Fruit fly (Drosophila melanogaster) whole organism, embryonic: ENCODE measurements around the gene NFAT.

Source experiments
- Atf3 ChIP-seq: fragments of 200-800 bp; sonication (Bioruptor generic); optimal IDR thresholded peaks from 3 replicates; lab custom pipeline; 2016; ENCODE audit warnings: missing biosample characterization, missing genetic modification characterization
- Bdp1 ChIP-seq: fragments of 200-800 bp; sonication (Bioruptor generic); optimal IDR thresholded peaks from 3 replicates; lab custom pipeline; 2016; ENCODE audit warnings: missing biosample characterization, missing genetic modification characterization
- Bteb2 ChIP-seq: fragments of 200-800 bp; sonication (Bioruptor generic); optimal IDR thresholded peaks from 2 replicates; lab custom pipeline; 2016; ENCODE audit warnings: missing biosample characterization, missing genetic modification characterization
- CG11695 ChIP-seq: fragments of 200-800 bp; sonication (Bioruptor generic); IDR thresholded peaks from 3 replicates; pipeline ENCODE4 v1.3.6; 2022; ENCODE audit warnings: missing biosample characterization, missing genetic modification characterization
- CG12744 ChIP-seq: fragments of 200-800 bp; sonication (Bioruptor generic); optimal IDR thresholded peaks from 2 replicates; lab custom pipeline; 2016; ENCODE audit warnings: missing biosample characterization, missing genetic modification characterization
- CG13287 ChIP-seq: fragments of 200-800 bp; sonication (Bioruptor generic); IDR thresholded peaks from 2 replicates; pipeline ENCODE4 v1.3.6; 2022; ENCODE audit warnings: missing biosample characterization, missing genetic modification characterization; ENCODE audit not compliant: partially characterized antibody
- CG18476 ChIP-seq: fragments of 200-800 bp; sonication (Bioruptor generic); optimal IDR thresholded peaks from 2 replicates; lab custom pipeline; 2016; ENCODE audit warnings: missing biosample characterization, mild to moderate bottlenecking, missing genetic modification characterization
- CG2875 ChIP-seq: fragments of 200-800 bp; sonication (Bioruptor generic); optimal IDR thresholded peaks from 2 replicates; lab custom pipeline; 2017; ENCODE audit warnings: missing biosample characterization, mild to moderate bottlenecking, missing genetic modification characterization, missing genetic modification reagents
- CG2889 ChIP-seq: fragments of 200-800 bp; sonication (Bioruptor generic); IDR thresholded peaks from 3 replicates; pipeline ENCODE4 v1.3.6; 2022; ENCODE audit warnings: missing biosample characterization, missing genetic modification characterization
- CG31365 ChIP-seq: fragments of 200-800 bp; sonication (Bioruptor generic); optimal IDR thresholded peaks from 2 replicates; lab custom pipeline; 2018; ENCODE audit warnings: missing biosample characterization, mild to moderate bottlenecking, missing genetic modification characterization
- CG31441 ChIP-seq: fragments of 200-800 bp; sonication (Bioruptor generic); IDR thresholded peaks from 2 replicates; pipeline ENCODE4 v1.3.6; 2022; ENCODE audit warnings: missing biosample characterization, missing genetic modification characterization
- CG3995 ChIP-seq: fragments of 200-800 bp; sonication (Bioruptor generic); optimal IDR thresholded peaks from 3 replicates; lab custom pipeline; 2016; ENCODE audit warnings: missing biosample characterization, missing genetic modification characterization
- CG8478 ChIP-seq: fragments of >200 bp; optimal IDR thresholded peaks from 2 replicates; lab custom pipeline; 2018
- CG9215 ChIP-seq: fragments of 200-800 bp; sonication (Bioruptor generic); IDR thresholded peaks from 2 replicates; pipeline ENCODE4 v1.3.6; 2022; ENCODE audit warnings: missing biosample characterization, missing genetic modification characterization
- CG9817 ChIP-seq: fragments of 200-800 bp; sonication (Bioruptor generic); optimal IDR thresholded peaks from 2 replicates; lab custom pipeline; 2018; ENCODE audit warnings: missing biosample characterization, mild to moderate bottlenecking, missing genetic modification characterization, moderate library complexity
- Chrac-16 ChIP-seq: fragments of 200-800 bp; sonication (Bioruptor generic); optimal IDR thresholded peaks from 3 replicates; lab custom pipeline; 2016; ENCODE audit warnings: missing biosample characterization, missing genetic modification characterization
- Dad ChIP-seq: fragments of 200-800 bp; sonication (Bioruptor generic); optimal IDR thresholded peaks from 3 replicates; lab custom pipeline; 2016; ENCODE audit warnings: missing biosample characterization, missing genetic modification characterization
- ERR ChIP-seq: fragments of 200-800 bp; sonication (Bioruptor generic); optimal IDR thresholded peaks from 2 replicates; lab custom pipeline; 2016; ENCODE audit warnings: missing biosample characterization, missing genetic modification characterization
- Elba2 ChIP-seq: fragments of 200-800 bp; sonication (Bioruptor generic); optimal IDR thresholded peaks from 3 replicates; lab custom pipeline; 2016; ENCODE audit warnings: missing biosample characterization, missing genetic modification characterization
- H2.0 ChIP-seq: fragments of 200-800 bp; sonication (Bioruptor generic); IDR thresholded peaks from 2 replicates; pipeline ENCODE4 v1.3.6; 2022; ENCODE audit warnings: missing biosample characterization, missing genetic modification characterization
- HLH3B ChIP-seq: fragments of 200-800 bp; sonication (Bioruptor generic); IDR thresholded peaks from 2 replicates; pipeline ENCODE4 v1.3.6; 2022; ENCODE audit warnings: missing biosample characterization, missing genetic modification characterization
- HLH54F ChIP-seq: fragments of 200-800 bp; sonication (Bioruptor generic); optimal IDR thresholded peaks from 3 replicates; lab custom pipeline; 2016; ENCODE audit warnings: missing biosample characterization, missing genetic modification characterization
- HLHmδ ChIP-seq: fragments of 200-800 bp; sonication (Bioruptor generic); optimal IDR thresholded peaks from 2 replicates; lab custom pipeline; 2018; ENCODE audit warnings: missing biosample characterization, mild to moderate bottlenecking, missing genetic modification characterization, moderate library complexity
- MTF-1 ChIP-seq: fragments of 200-800 bp; sonication (Bioruptor generic); optimal IDR thresholded peaks from 2 replicates; lab custom pipeline; 2018; ENCODE audit warnings: missing biosample characterization, mild to moderate bottlenecking, missing genetic modification characterization, borderline replicate concordance
- NC2β ChIP-seq: fragments of 200-800 bp; sonication (Bioruptor generic); optimal IDR thresholded peaks from 2 replicates; lab custom pipeline; 2016; ENCODE audit warnings: missing biosample characterization, missing genetic modification characterization
- Pdp1 ChIP-seq, 2 experiments: fragments of 200-800 bp; sonication (Bioruptor generic); optimal IDR thresholded peaks; 3 replicates each; lab custom pipeline; 2016; ENCODE audit warnings: missing biosample characterization in 2 of 2, missing genetic modification characterization in 2 of 2, mild to moderate bottlenecking in 1 of 2, moderate library complexity in 1 of 2
- Sox102F ChIP-seq: fragments of 200-800 bp; sonication (Bioruptor generic); optimal IDR thresholded peaks from 2 replicates; lab custom pipeline; 2018; ENCODE audit warnings: missing biosample characterization, mild to moderate bottlenecking, missing genetic modification characterization, moderate library complexity
- ab ChIP-seq: fragments of 200-800 bp; sonication (Bioruptor generic); optimal IDR thresholded peaks from 2 replicates; lab custom pipeline; 2016; ENCODE audit warnings: missing biosample characterization, missing genetic modification characterization
- ac ChIP-seq: fragments of 200-800 bp; sonication (Bioruptor generic); optimal IDR thresholded peaks from 3 replicates; lab custom pipeline; 2017; ENCODE audit warnings: missing biosample characterization, mild to moderate bottlenecking, missing genetic modification characterization
- amos ChIP-seq: fragments of 200-800 bp; sonication (Bioruptor generic); IDR thresholded peaks from 2 replicates; pipeline ENCODE4 v1.3.6; 2022; ENCODE audit warnings: missing biosample characterization, missing genetic modification characterization; ENCODE audit not compliant: partially characterized antibody
- bbx ChIP-seq: fragments of 200-800 bp; sonication (Bioruptor generic); IDR thresholded peaks from 2 replicates; pipeline ENCODE4 v1.3.6; 2022; ENCODE audit warnings: missing biosample characterization, missing genetic modification characterization; ENCODE audit not compliant: partially characterized antibody
- bcd ChIP-seq: fragments of 200-800 bp; sonication (Bioruptor generic); optimal IDR thresholded peaks from 2 replicates; lab custom pipeline; 2017; ENCODE audit warnings: missing biosample characterization, mild to moderate bottlenecking, missing genetic modification characterization
- br ChIP-seq: fragments of >200 bp; optimal IDR thresholded peaks from 2 replicates; lab custom pipeline; 2017
- cas ChIP-seq: fragments of 200-800 bp; sonication (Bioruptor generic); IDR thresholded peaks from 2 replicates; pipeline ENCODE4 v1.3.6; 2022; ENCODE audit warnings: missing biosample characterization, missing genetic modification characterization
- cg ChIP-seq: fragments of 200-800 bp; sonication (Bioruptor generic); optimal IDR thresholded peaks from 3 replicates; lab custom pipeline; 2019; ENCODE audit warnings: missing biosample characterization, mild to moderate bottlenecking, missing genetic modification characterization, moderate library complexity
- corto ChIP-seq: fragments of 200-800 bp; sonication (Bioruptor generic); optimal IDR thresholded peaks from 2 replicates; lab custom pipeline; 2016; ENCODE audit warnings: missing biosample characterization, mild to moderate bottlenecking, missing genetic modification characterization, moderate library complexity
- dmrt11E ChIP-seq: fragments of 200-800 bp; sonication (Bioruptor generic); optimal IDR thresholded peaks from 3 replicates; lab custom pipeline; 2018; ENCODE audit warnings: missing biosample characterization, mild to moderate bottlenecking, missing genetic modification characterization, moderate library complexity
- dmrt99B ChIP-seq: fragments of 200-800 bp; sonication (Bioruptor generic); optimal IDR thresholded peaks from 2 replicates; lab custom pipeline; 2018; ENCODE audit warnings: missing biosample characterization, mild to moderate bottlenecking, missing genetic modification characterization, moderate library complexity
- ems ChIP-seq: fragments of 200-800 bp; sonication (Bioruptor generic); optimal IDR thresholded peaks from 3 replicates; lab custom pipeline; 2016; ENCODE audit warnings: missing biosample characterization, missing genetic modification characterization
- eve ChIP-seq, 2 experiments: fragments of >200 bp; optimal IDR thresholded peaks; 2 replicates each; lab custom pipeline; 2017; ENCODE audit warnings: missing biosample characterization in 2 of 2, missing genetic modification characterization in 2 of 2
- gcm ChIP-seq: fragments of 200-800 bp; sonication (Bioruptor generic); optimal IDR thresholded peaks from 2 replicates; lab custom pipeline; 2019; ENCODE audit warnings: missing biosample characterization, mild to moderate bottlenecking, missing genetic modification characterization, moderate library complexity
- lmd ChIP-seq: fragments of 200-800 bp; sonication (Bioruptor generic); IDR thresholded peaks from 2 replicates; pipeline ENCODE4 v1.3.6; 2022; ENCODE audit warnings: missing biosample characterization, missing genetic modification characterization
- prd ChIP-seq, 3 experiments: fragments of >200 bp in 2 of 3; fragments of 200-800 bp in 1 of 3; sonication (Bioruptor generic) in 1 of 3; optimal IDR thresholded peaks in 2 of 3; IDR thresholded peaks in 1 of 3; 2 replicates in 2 of 3; 3 replicates in 1 of 3; pipeline versions ENCODE4 v1.3.6 to Lab custom; 2017 to 2022; ENCODE audit warnings: missing biosample characterization in 1 of 3, missing genetic modification characterization in 1 of 3
- shn ChIP-seq: fragments of 200-800 bp; sonication (Bioruptor generic); optimal IDR thresholded peaks from 3 replicates; lab custom pipeline; 2016; ENCODE audit warnings: missing biosample characterization, missing genetic modification characterization
- sob ChIP-seq: fragments of 200-800 bp; sonication (Bioruptor generic); IDR thresholded peaks from 2 replicates; pipeline ENCODE4 v1.3.6; 2022; ENCODE audit warnings: missing biosample characterization, missing genetic modification characterization
- sqz ChIP-seq: fragments of 200-800 bp; sonication (Bioruptor generic); optimal IDR thresholded peaks from 3 replicates; lab custom pipeline; 2018; ENCODE audit warnings: missing biosample characterization, mild to moderate bottlenecking, missing genetic modification characterization
- tin ChIP-seq: fragments of 200-800 bp; sonication (Bioruptor generic); optimal IDR thresholded peaks from 3 replicates; lab custom pipeline; 2016; ENCODE audit warnings: missing biosample characterization, missing genetic modification characterization
- twi ChIP-seq: fragments of 200-800 bp; optimal IDR thresholded peaks from 2 replicates; lab custom pipeline; 2019; ENCODE audit warnings: missing biosample characterization, mild to moderate bottlenecking, missing genetic modification characterization, moderate library complexity
- unpg ChIP-seq: fragments of 200-800 bp; sonication (Bioruptor generic); optimal IDR thresholded peaks from 3 replicates; lab custom pipeline; 2018; ENCODE audit warnings: missing biosample characterization, mild to moderate bottlenecking, missing genetic modification characterization, moderate library complexity
- wdn ChIP-seq: fragments of 200-800 bp; sonication (Bioruptor generic); IDR thresholded peaks from 2 replicates; pipeline ENCODE4 v1.3.6; 2022; ENCODE audit warnings: missing biosample characterization, missing genetic modification characterization

The NFAT gene

dm6 chrX:13634254-13634999 lies 9.9 kb downstream of the NFAT start (continued):
- TF ChIP-seq lmd (GFP tag; lab: Robert Waterston, UW) = peak; percentile 30; the same call in 1 of the 2 replicates
- TF ChIP-seq CG9215 (GFP tag; lab: Robert Waterston, UW) = peak; percentile 52; the same call in 1 of the 2 replicates
- TF ChIP-seq CG13287 (GFP tag; lab: Robert Waterston, UW) = no peak
- TF ChIP-seq bbx = no peak
- no peak for TF ChIP-seq Elba2 (GFP tag; lab: Kevin White, UChicago)
- TF ChIP-seq ac (GFP tag; lab: Kevin White, UChicago) = peak; percentile 18
- no peak for TF ChIP-seq Bdp1 (GFP tag; lab: Kevin White, UChicago)
- peak; percentile 78 for TF ChIP-seq MTF-1 (GFP tag; lab: Kevin White, UChicago)
- peak; percentile 24 for TF ChIP-seq Chrac-16 (GFP tag; lab: Kevin White, UChicago)
- TF ChIP-seq CG18476 (GFP tag; lab: Kevin White, UChicago) = no peak
- peak; percentile 35 for TF ChIP-seq CG31365 (tag; lab: Kevin White, UChicago)
- TF ChIP-seq dmrt99B (tag; lab: Kevin White, UChicago) = peak; percentile 33
- TF ChIP-seq sob (GFP tag; lab: Robert Waterston, UW) = peak; percentile 30; the same call in 1 of the 2 replicates
- TF ChIP-seq sqz (GFP tag; lab: Kevin White, UChicago) = no peak
- TF ChIP-seq CG2875 (GFP tag; lab: Kevin White, UChicago) = peak; percentile 40
- TF ChIP-seq twi (tag; lab: Kevin White, UChicago) = peak; percentile 1
- no peak for TF ChIP-seq cas
- no peak for TF ChIP-seq prd (optimal IDR thresholded peaks at IDR 0.05; lab: Kevin White, UChicago)
- TF ChIP-seq prd (GFP tag; IDR thresholded peaks at IDR 0.05; lab: Robert Waterston, UW) = peak; percentile 54
- TF ChIP-seq gcm = peak; percentile 4
- no peak for TF ChIP-seq Dad (GFP tag; lab: Kevin White, UChicago)
- TF ChIP-seq tin (GFP tag; lab: Kevin White, UChicago) = no peak
- no peak for TF ChIP-seq NC2β
- TF ChIP-seq CG2889 (GFP tag; lab: Robert Waterston, UW) = no peak
- peak; percentile 4 for TF ChIP-seq CG12744 (GFP tag; lab: Kevin White, UChicago)
- TF ChIP-seq Sox102F (GFP tag; lab: Kevin White, UChicago) = peak; percentile 21
- no peak for TF ChIP-seq br
- peak; percentile 36 for TF ChIP-seq cg (GFP tag; lab: Kevin White, UChicago)
- TF ChIP-seq HLH54F (GFP tag; lab: Kevin White, UChicago) = peak; percentile 48
- TF ChIP-seq HLH3B (GFP tag; lab: Robert Waterston, UW) = peak; percentile 27; the same call in 1 of the 2 replicates
- peak; percentile 41 for TF ChIP-seq CG9817 (tag; lab: Kevin White, UChicago)
- TF ChIP-seq Atf3 = peak; percentile 25
- TF ChIP-seq wdn (GFP tag; lab: Robert Waterston, UW) = no peak; the same call in 1 of the 2 replicates
- TF ChIP-seq amos (GFP tag; lab: Robert Waterston, UW) = no peak
- no peak for TF ChIP-seq CG8478
- no peak for TF ChIP-seq dmrt11E (tag; lab: Kevin White, UChicago)
- TF ChIP-seq Bteb2 = peak; percentile 19
- peak; percentile 40; the same call in 1 of the 2 replicates for TF ChIP-seq CG31441 (GFP tag; lab: Robert Waterston, UW)
- TF ChIP-seq CG11695 (GFP tag; lab: Robert Waterston, UW) = no peak
- no peak for TF ChIP-seq shn (GFP tag; lab: Kevin White, UChicago)
- TF ChIP-seq HLHmδ (GFP tag; lab: Kevin White, UChicago) = no peak
- TF ChIP-seq Pdp1 (GFP tag; optimal IDR thresholded peaks at IDR 0.05; lab: Kevin White, UChicago) = peak; percentile 43 to 55
- TF ChIP-seq ERR (GFP tag; lab: Kevin White, UChicago) = peak; percentile 38
- peak; percentile 33 for TF ChIP-seq bcd (GFP tag; lab: Kevin White, UChicago)
- TF ChIP-seq H2.0 = no peak
- TF ChIP-seq ab (GFP tag; lab: Kevin White, UChicago) = no peak
- no peak for TF ChIP-seq ems (GFP tag; lab: Kevin White, UChicago)
- no peak for TF ChIP-seq CG3995
- no peak for TF ChIP-seq unpg (GFP tag; lab: Kevin White, UChicago)
- no peak for TF ChIP-seq corto (GFP tag; lab: Kevin White, UChicago)
- no peak for TF ChIP-seq eve (GFP tag; optimal IDR thresholded peaks at IDR 0.05; lab: Kevin White, UChicago)
